Fruit fly (Drosophila melanogaster) whole organism, pupa: Measurements from ENCODE around the gene VhaM9.7-c.

Experiments used
- CG9948 ChIP-seq: fragments of 200-800 bp; sonication (Bioruptor generic); optimal IDR thresholded peaks from 2 replicates; lab custom pipeline; 2018; ENCODE audit warnings: missing biosample characterization, mild to moderate bottlenecking, missing genetic modification characterization, moderate library complexity
- fd96Ca ChIP-seq: fragments of 200-800 bp; sonication (Bioruptor generic); IDR thresholded peaks from 3 replicates; pipeline ENCODE4 v1.3.6; 2022; ENCODE audit warnings: missing biosample characterization, missing genetic modification characterization

DNA sequence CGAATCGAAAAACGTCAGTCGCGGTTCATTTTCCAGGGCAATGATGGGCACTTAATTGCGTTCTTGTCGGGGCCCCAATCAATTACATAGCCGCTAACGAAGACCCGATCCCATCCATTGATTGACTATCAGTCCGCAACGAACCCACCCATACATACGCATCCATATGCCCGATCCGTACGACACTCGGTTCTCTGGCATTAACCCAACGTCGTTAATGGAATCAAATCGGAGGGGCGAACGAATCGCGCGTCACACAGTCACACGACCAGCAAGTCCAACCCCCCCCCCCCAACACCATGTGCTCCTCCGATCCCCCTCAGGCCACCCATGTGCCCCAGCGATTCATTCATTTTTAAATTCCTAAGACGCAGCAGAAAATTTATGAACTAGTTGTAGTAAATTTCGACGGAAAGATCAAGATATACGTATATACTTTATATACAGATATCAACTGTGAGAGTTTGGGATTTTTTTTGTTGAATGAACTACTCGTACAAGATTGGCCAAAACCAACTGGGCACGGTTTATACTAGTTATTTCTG, 34.6 kb upstream of the VhaM9.7-c start:
- TF ChIP-seq CG9948 (tag; lab: Kevin White, UChicago) (no peak), fd96Ca (GFP tag; lab: Robert Waterston, UW) (no peak; the same call in 2 of the 3 replicates)
